Fruit fly (Drosophila melanogaster): ENCODE results near the gene CG44290.

Gene CG44290

DNA sequence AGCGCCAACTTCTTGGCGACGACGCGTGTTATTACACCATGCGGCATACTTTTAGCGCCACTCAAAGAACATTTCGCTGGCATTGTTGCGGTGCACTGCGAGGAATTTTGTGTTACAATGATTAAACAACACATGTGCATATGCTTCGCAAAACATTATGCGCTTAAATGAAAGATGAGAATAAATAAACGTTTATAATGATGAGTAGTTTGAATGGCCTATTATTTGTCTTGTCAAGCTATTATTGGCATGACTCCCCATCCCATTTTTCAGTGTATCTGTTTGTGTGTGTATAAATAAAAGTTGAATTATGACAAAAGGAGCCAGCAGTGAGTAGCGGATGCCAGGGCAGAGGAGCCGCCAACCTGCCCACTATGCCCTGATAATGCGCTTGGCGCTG is 18.9 kb downstream of the CG44290 start (continued):
- TF ChIP-seq zen (tag; optimal IDR thresholded peaks at IDR 0.05): no peak
- no peak for TF ChIP-seq otp (GFP tag; IDR thresholded peaks at IDR 0.05)
- TF ChIP-seq Xrp1 (GFP tag; IDR thresholded peaks at IDR 0.05): peak; percentile 19; the same call in 1 of the 2 replicates
- no peak for TF ChIP-seq CG11560 (tag; IDR thresholded peaks at IDR 0.05)
- TF ChIP-seq CG2712 (tag; optimal IDR thresholded peaks at IDR 0.05): peak; percentile 27
- TF ChIP-seq HLHmδ (GFP tag; optimal IDR thresholded peaks at IDR 0.05): no peak
- TF ChIP-seq CG15073 (GFP tag; optimal IDR thresholded peaks at IDR 0.05): no peak
- no peak for TF ChIP-seq Dp (GFP tag; optimal IDR thresholded peaks at IDR 0.05)
- no peak for TF ChIP-seq Sox100B (GFP tag; optimal IDR thresholded peaks at IDR 0.05)
- no peak for TF ChIP-seq CG11456 (GFP tag; IDR thresholded peaks at IDR 0.05)
- no peak for TF ChIP-seq Doc2 (GFP tag; IDR thresholded peaks at IDR 0.05)
- no peak for TF ChIP-seq CG4617 (GFP tag; optimal IDR thresholded peaks at IDR 0.05; ENCODE audit: borderline replicate concordance)
- 0 out of 2 replicates have a peak, but pooled peaks have one; percentile 29 for TF ChIP-seq slbo (GFP tag; IDR thresholded peaks at IDR 0.05)
- TF ChIP-seq ssp (GFP tag; IDR thresholded peaks at IDR 0.05): no peak
- peak; percentile 32 for TF ChIP-seq Fer1 (GFP tag; optimal IDR thresholded peaks at IDR 0.05)
- 0 out of 2 replicates have a peak, but pooled peaks have one; percentile 6 for TF ChIP-seq al (GFP tag; IDR thresholded peaks at IDR 0.05)
- no peak for TF ChIP-seq CG31388 (GFP tag; optimal IDR thresholded peaks at IDR 0.05)
- no peak for TF ChIP-seq CG11085 (GFP tag; IDR thresholded peaks at IDR 0.05)
- TF ChIP-seq salm (tag; optimal IDR thresholded peaks at IDR 0.05): no peak
- no peak for TF ChIP-seq CG6765 (GFP tag; optimal IDR thresholded peaks at IDR 0.05)
- TF ChIP-seq CG12299 (tag; optimal IDR thresholded peaks at IDR 0.05): no peak
- peak; percentile 16 for TF ChIP-seq Hmr (GFP tag; optimal IDR thresholded peaks at IDR 0.05)
- no peak for TF ChIP-seq Sry-β (GFP tag; optimal IDR thresholded peaks at IDR 0.05)
- no peak for TF ChIP-seq cas (GFP tag; IDR thresholded peaks at IDR 0.05)
- TF ChIP-seq CG3281 (GFP tag; optimal IDR thresholded peaks at IDR 0.05): peak; percentile 14
- TF ChIP-seq tap (tag; optimal IDR thresholded peaks at IDR 0.05): no peak
- no peak for TF ChIP-seq aop (GFP tag; IDR thresholded peaks at IDR 0.05)
- peak; percentile 35 for TF ChIP-seq phol (tag; optimal IDR thresholded peaks at IDR 0.05)
- TF ChIP-seq CG1024 (GFP tag; IDR thresholded peaks at IDR 0.05): no peak
- no peak for TF ChIP-seq CG15601 (tag; optimal IDR thresholded peaks at IDR 0.05)
- TF ChIP-seq Vsx1 (GFP tag; optimal IDR thresholded peaks at IDR 0.05): no peak
- TF ChIP-seq CG4282 (GFP tag; optimal IDR thresholded peaks at IDR 0.05): no peak
- TF ChIP-seq HmgD (GFP tag; optimal IDR thresholded peaks at IDR 0.05): no peak
- no peak for TF ChIP-seq Chrac-16 (GFP tag; optimal IDR thresholded peaks at IDR 0.05)
- TF ChIP-seq tio (GFP tag; optimal IDR thresholded peaks at IDR 0.05): no peak
- no peak for TF ChIP-seq CG16863 (GFP tag; optimal IDR thresholded peaks at IDR 0.05)
- peak; percentile 22 for TF ChIP-seq CG4820 (GFP tag; optimal IDR thresholded peaks at IDR 0.05)
- no peak for TF ChIP-seq CG10366 (GFP tag; IDR thresholded peaks at IDR 0.05)
- TF ChIP-seq unpg (GFP tag; optimal IDR thresholded peaks at IDR 0.05): peak; percentile 28
- no peak for TF ChIP-seq luna (GFP tag; optimal IDR thresholded peaks at IDR 0.05)
- no peak for TF ChIP-seq CG9437 (GFP tag; optimal IDR thresholded peaks at IDR 0.05)
- TF ChIP-seq vvl (GFP tag; IDR thresholded peaks at IDR 0.05): peak; percentile 39; the same call in 1 of the 2 replicates
- TF ChIP-seq CG10979 (tag; optimal IDR thresholded peaks at IDR 0.05): no peak
- no peak for TF ChIP-seq Atf3 (GFP tag; optimal IDR thresholded peaks at IDR 0.05)
- no peak for TF ChIP-seq Dfd (GFP tag; optimal IDR thresholded peaks at IDR 0.05)
- no peak for TF ChIP-seq stc (GFP tag; IDR thresholded peaks at IDR 0.05)
- TF ChIP-seq CG8290 (GFP tag; optimal IDR thresholded peaks at IDR 0.05): no peak
- TF ChIP-seq CG8290 (tag; optimal IDR thresholded peaks at IDR 0.05): peak in 1 of 2 experiments; percentile 29
- no peak for TF ChIP-seq CG17829 (tag; optimal IDR thresholded peaks at IDR 0.05)
- no peak for TF ChIP-seq zen2 (GFP tag; IDR thresholded peaks at IDR 0.05; ENCODE audit: partially characterized antibody)
- TF ChIP-seq CkIIα-i1 (GFP tag; IDR thresholded peaks at IDR 0.05): no peak
- no peak for TF ChIP-seq jigr1 (GFP tag; IDR thresholded peaks at IDR 0.05)
- 0 out of 2 replicates have a peak, but pooled peaks have one; percentile 18 for TF ChIP-seq CG6689 (GFP tag; IDR thresholded peaks at IDR 0.05)
